Fruit fly (Drosophila melanogaster): ENCODE results near the gene RnpS1.

Gene RnpS1

dm6 chr3R:9550265-9551012, 1.4 kb upstream of the RnpS1 start (continued):
- peak; percentile 62 for TF ChIP-seq Asciz (GFP tag; optimal IDR thresholded peaks at IDR 0.05)
- peak; percentile 12 for TF ChIP-seq CG2875 (GFP tag; optimal IDR thresholded peaks at IDR 0.05)
- TF ChIP-seq trem (tag; optimal IDR thresholded peaks at IDR 0.05) = peak; percentile 7
- no peak for TF ChIP-seq NC2β (GFP tag; optimal IDR thresholded peaks at IDR 0.05)
- TF ChIP-seq CG10654 (GFP tag; optimal IDR thresholded peaks at IDR 0.05) = no peak
- peak; percentile 25 for TF ChIP-seq nerfin-1 (tag; optimal IDR thresholded peaks at IDR 0.05)
- TF ChIP-seq ash1 (GFP tag; optimal IDR thresholded peaks at IDR 0.05) = peak; percentile 37
- TF ChIP-seq tap (tag; optimal IDR thresholded peaks at IDR 0.05) = peak; percentile 1
- peak; percentile 34 to 39 for TF ChIP-seq Eip74EF (GFP tag; optimal IDR thresholded peaks at IDR 0.05)
- no peak for TF ChIP-seq CG10462 (GFP tag; optimal IDR thresholded peaks at IDR 0.05)
- peak; percentile 22 for TF ChIP-seq CG15696 (tag; optimal IDR thresholded peaks at IDR 0.05)
- TF ChIP-seq CG8290 (GFP tag; optimal IDR thresholded peaks at IDR 0.05) = no peak
- TF ChIP-seq CG8290 (tag; optimal IDR thresholded peaks at IDR 0.05) = peak in 1 of 2 experiments; percentile 12
- TF ChIP-seq CG15601 (tag; optimal IDR thresholded peaks at IDR 0.05) = peak; percentile 52
- no peak for TF ChIP-seq CG10147 (GFP tag; optimal IDR thresholded peaks at IDR 0.05)
- TF ChIP-seq CG6683 (GFP tag; optimal IDR thresholded peaks at IDR 0.05) = peak; percentile 19
- TF ChIP-seq z (GFP tag; IDR thresholded peaks at IDR 0.05) = no peak
- TF ChIP-seq CG2678 (tag; optimal IDR thresholded peaks at IDR 0.05) = peak; percentile 13
- TF ChIP-seq bsh (GFP tag; optimal IDR thresholded peaks at IDR 0.05) = peak in 1 of 2 experiments; percentile 16
- TF ChIP-seq Sox100B (GFP tag; optimal IDR thresholded peaks at IDR 0.05) = peak; percentile 13
- no peak for TF ChIP-seq CG31441 (GFP tag; IDR thresholded peaks at IDR 0.05)
- peak; percentile 8 for TF ChIP-seq CG12391 (tag; optimal IDR thresholded peaks at IDR 0.05)
- TF ChIP-seq CG14710 (tag; optimal IDR thresholded peaks at IDR 0.05) = peak; percentile 14
- no peak for TF ChIP-seq lilli (GFP tag; optimal IDR thresholded peaks at IDR 0.05)
- TF ChIP-seq HLHmδ (GFP tag; optimal IDR thresholded peaks at IDR 0.05) = peak; percentile 41
- TF ChIP-seq sima (GFP tag; optimal IDR thresholded peaks at IDR 0.05) = no peak
- TF ChIP-seq dmrt99B (tag; optimal IDR thresholded peaks at IDR 0.05) = peak; percentile 1
- TF ChIP-seq CG17359 (tag; optimal IDR thresholded peaks at IDR 0.05) = peak; percentile 17
- TF ChIP-seq CG7987 (GFP tag; optimal IDR thresholded peaks at IDR 0.05) = peak; percentile 21
- TF ChIP-seq CG1832 (GFP tag; optimal IDR thresholded peaks at IDR 0.05) = no peak
- no peak for TF ChIP-seq Chrac-16 (GFP tag; optimal IDR thresholded peaks at IDR 0.05)
- no peak for TF ChIP-seq prd (optimal IDR thresholded peaks at IDR 0.05)
- TF ChIP-seq prd (GFP tag; IDR thresholded peaks at IDR 0.05) = no peak
- no peak for TF ChIP-seq CG10431 (GFP tag; optimal IDR thresholded peaks at IDR 0.05)
- TF ChIP-seq CG6254 (GFP tag; optimal IDR thresholded peaks at IDR 0.05) = peak; percentile 26
- peak; percentile 1 for TF ChIP-seq mirr (GFP tag; optimal IDR thresholded peaks at IDR 0.05)
- peak; percentile 63 for TF ChIP-seq D19A (tag; optimal IDR thresholded peaks at IDR 0.05)
- TF ChIP-seq CG9437 (GFP tag; optimal IDR thresholded peaks at IDR 0.05) = peak; percentile 12
- no peak for TF ChIP-seq CG11560 (tag; IDR thresholded peaks at IDR 0.05)
- TF ChIP-seq mld (GFP tag; IDR thresholded peaks at IDR 0.05; ENCODE audit: partially characterized antibody) = no peak
- TF ChIP-seq CG17385 (GFP tag; optimal IDR thresholded peaks at IDR 0.05) = peak; percentile 18
- TF ChIP-seq sens (GFP tag) = no peak
- peak; percentile 4 for TF ChIP-seq onecut (GFP tag; IDR thresholded peaks at IDR 0.05)
- TF ChIP-seq CG6765 (GFP tag; optimal IDR thresholded peaks at IDR 0.05) = no peak
- no peak for TF ChIP-seq psq (GFP tag; optimal IDR thresholded peaks at IDR 0.05)
- no peak for TF ChIP-seq chn (GFP tag; optimal IDR thresholded peaks at IDR 0.05)
- peak; percentile 95 for TF ChIP-seq cg (GFP tag; optimal IDR thresholded peaks at IDR 0.05)
- TF ChIP-seq twi (tag; optimal IDR thresholded peaks at IDR 0.05) = peak; percentile 22
- TF ChIP-seq exex (tag; optimal IDR thresholded peaks at IDR 0.05) = peak; percentile 39
